ENCODE assay signal across 7 worm cellular contexts in the genomic region with DNA sequence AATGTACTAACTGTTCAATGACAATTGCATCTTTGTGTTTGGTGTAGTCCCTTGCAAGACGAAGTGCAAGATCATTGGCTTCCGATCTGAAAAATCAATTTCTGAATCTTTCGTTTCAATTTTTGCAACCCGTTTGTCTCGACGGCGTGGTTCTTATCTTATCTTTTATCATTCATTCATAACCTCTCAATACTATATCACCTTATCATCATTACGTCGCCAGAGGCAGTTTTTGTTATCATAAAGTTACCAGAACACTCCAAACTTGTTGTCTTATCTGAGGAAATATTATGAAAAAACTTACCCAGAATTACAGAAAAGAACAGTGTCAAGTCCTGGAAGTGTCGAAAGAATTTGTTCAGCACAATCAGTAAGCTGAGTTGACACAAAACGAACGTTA.
A peak's percentile ranks its signal among the peaks of the same experiment; 100 is the strongest.
TF ChIP-seq lines count a peak whose summit lies in the region.

No protein-coding gene starts in this region.

TF ChIP-seq in whole organism, L1 larva, 84 proteins besides CTCF, POLR2A, EP300 and RAD21 (continues in another document):
- TF ChIP-seq pax-3 (tag; optimal IDR thresholded peaks at IDR 0.05; lab: Kevin White, UChicago): no peak
- no peak for TF ChIP-seq aly-2 (tag; optimal IDR thresholded peaks at IDR 0.05; lab: Kevin White, UChicago)
- no peak for TF ChIP-seq lir-3 (tag; optimal IDR thresholded peaks at IDR 0.05; lab: Kevin White, UChicago; ENCODE audit: poor library complexity)
- TF ChIP-seq tlp-1 (tag; optimal IDR thresholded peaks at IDR 0.05; lab: Kevin White, UChicago): no peak
- no peak for TF ChIP-seq unc-62 (GFP tag; optimal IDR thresholded peaks at IDR 0.05; lab: Kevin White, UChicago)
- TF ChIP-seq ztf-4 (tag; optimal IDR thresholded peaks at IDR 0.05; lab: Kevin White, UChicago): no peak
- peak; percentile 1 for TF ChIP-seq nhr-90 (tag; optimal IDR thresholded peaks at IDR 0.05; lab: Kevin White, UChicago; ENCODE audit: poor library complexity)
- peak; percentile 17 for TF ChIP-seq nhr-71 (tag; optimal IDR thresholded peaks at IDR 0.05; lab: Kevin White, UChicago)
- peak; percentile 34 for TF ChIP-seq pqm-1 (tag; optimal IDR thresholded peaks at IDR 0.05; lab: Kevin White, UChicago)
- no peak for TF ChIP-seq mep-1 (tag; optimal IDR thresholded peaks at IDR 0.05; lab: Kevin White, UChicago)
- TF ChIP-seq grh-1 (GFP tag; IDR thresholded peaks at IDR 0.05; lab: Robert Waterston, UW): no peak
- TF ChIP-seq ama-1 (optimal IDR thresholded peaks at IDR 0.05; lab: Kevin White, UChicago): no peak
- no peak for TF ChIP-seq unc-130 (tag; optimal IDR thresholded peaks at IDR 0.05; lab: Kevin White, UChicago)

TF ChIP-seq in whole organism, L2 larva, 48 proteins besides CTCF, POLR2A, EP300 and RAD21:
- peak; percentile 48 for TF ChIP-seq crh-2 (tag; optimal IDR thresholded peaks at IDR 0.05; lab: Kevin White, UChicago)
- peak; percentile 71 for TF ChIP-seq sma-9 (GFP tag; optimal IDR thresholded peaks at IDR 0.05; lab: Kevin White, UChicago)
- TF ChIP-seq sma-9 (tag; optimal IDR thresholded peaks at IDR 0.05; lab: Kevin White, UChicago): no peak
- peak; percentile 38 for TF ChIP-seq gmeb-1 (tag; optimal IDR thresholded peaks at IDR 0.05; lab: Kevin White, UChicago)
- TF ChIP-seq ztf-11 (tag; optimal IDR thresholded peaks at IDR 0.05; lab: Kevin White, UChicago): no peak
- no peak for TF ChIP-seq mab-5 (tag; optimal IDR thresholded peaks at IDR 0.05; lab: Kevin White, UChicago)
- peak; percentile 86 for TF ChIP-seq fos-1 (tag; optimal IDR thresholded peaks at IDR 0.05; lab: Kevin White, UChicago)
- no peak for TF ChIP-seq ceh-16 (tag; optimal IDR thresholded peaks at IDR 0.05; lab: Kevin White, UChicago)

TF ChIP-seq in whole organism, L3 larva, 47 proteins besides CTCF, POLR2A, EP300 and RAD21 (continues in another document):
- TF ChIP-seq pha-4 (tag; optimal IDR thresholded peaks at IDR 0.05; lab: Kevin White, UChicago): peak; percentile 35
- TF ChIP-seq nhr-23 (tag; optimal IDR thresholded peaks at IDR 0.05; lab: Kevin White, UChicago): peak; percentile 33
- no peak for TF ChIP-seq lsy-12 (tag; optimal IDR thresholded peaks at IDR 0.05; lab: Kevin White, UChicago)
- TF ChIP-seq nhr-28 (tag; optimal IDR thresholded peaks at IDR 0.05; lab: Kevin White, UChicago): no peak
- no peak for TF ChIP-seq ceh-9 (tag; optimal IDR thresholded peaks at IDR 0.05; lab: Kevin White, UChicago)
- TF ChIP-seq hmg-11 (tag; optimal IDR thresholded peaks at IDR 0.05; lab: Kevin White, UChicago): no peak
- no peak for TF ChIP-seq ceh-82 (tag; optimal IDR thresholded peaks at IDR 0.05; lab: Kevin White, UChicago)
- TF ChIP-seq egl-5 (tag; optimal IDR thresholded peaks at IDR 0.05; lab: Kevin White, UChicago): no peak
- TF ChIP-seq ama-1 (optimal IDR thresholded peaks at IDR 0.05; lab: Kevin White, UChicago): no peak
- TF ChIP-seq elt-3 (tag; optimal IDR thresholded peaks at IDR 0.05; lab: Kevin White, UChicago): peak in 2 of 3 experiments; percentile 40 to 88
- TF ChIP-seq unc-39 (tag; optimal IDR thresholded peaks at IDR 0.05; lab: Kevin White, UChicago): no peak
- TF ChIP-seq pqm-1 (tag; optimal IDR thresholded peaks at IDR 0.05; lab: Kevin White, UChicago): peak; percentile 68
- no peak for TF ChIP-seq ztf-4 (tag; optimal IDR thresholded peaks at IDR 0.05; lab: Kevin White, UChicago)
- no peak for TF ChIP-seq egl-27 (tag; optimal IDR thresholded peaks at IDR 0.05; lab: Kevin White, UChicago)

TF ChIP-seq in whole organism, L4 larva, 104 proteins besides CTCF, POLR2A, EP300 and RAD21:
- TF ChIP-seq hlh-11 (tag; optimal IDR thresholded peaks at IDR 0.05; lab: Kevin White, UChicago) (peak; percentile 59), nhr-28 (tag; optimal IDR thresholded peaks at IDR 0.05; lab: Kevin White, UChicago) (peak; percentile 79), dmd-6 (GFP tag; IDR thresholded peaks at IDR 0.05; lab: Robert Waterston, UW) (peak; percentile 60), daf-16 (GFP tag; optimal IDR thresholded peaks at IDR 0.05; lab: Kevin White, UChicago) (no peak), daf-16 (tag; optimal IDR thresholded peaks at IDR 0.05; lab: Kevin White, UChicago) (peak; percentile 62), jun-1 (tag; optimal IDR thresholded peaks at IDR 0.05; lab: Kevin White, UChicago) (no peak), nhr-77 (tag; optimal IDR thresholded peaks at IDR 0.05; lab: Kevin White, UChicago) (peak; percentile 8), hlh-30 (tag; optimal IDR thresholded peaks at IDR 0.05; lab: Kevin White, UChicago; ENCODE audit: insufficient read depth) (no peak), pqm-1 (tag; optimal IDR thresholded peaks at IDR 0.05; lab: Kevin White, UChicago) (peak; percentile 96), lin-38 (GFP tag; IDR thresholded peaks at IDR 0.05; lab: Robert Waterston, UW) (no peak), lsy-2 (tag; optimal IDR thresholded peaks at IDR 0.05; lab: Kevin White, UChicago) (peak in 1 of 2 experiments; percentile 22), dve-1 (tag; optimal IDR thresholded peaks at IDR 0.05; lab: Kevin White, UChicago; ENCODE audit: insufficient read depth) (peak; percentile 81), mxl-3 (GFP tag; optimal IDR thresholded peaks at IDR 0.05; lab: Kevin White, UChicago) (peak; percentile 78), mdl-1 (tag; optimal IDR thresholded peaks at IDR 0.05; lab: Kevin White, UChicago) (peak in 1 of 2 experiments; percentile 23)
TF ChIP-seq in whole organism, L4 larva: peak in this region for 10.

TF ChIP-seq in whole organism, late embryonic, 69 proteins besides CTCF, POLR2A, EP300 and RAD21:
- no peak for TF ChIP-seq eyg-1 (tag; optimal IDR thresholded peaks at IDR 0.05; lab: Kevin White, UChicago)
- peak; percentile 99 for TF ChIP-seq elt-2 (tag; optimal IDR thresholded peaks at IDR 0.05; lab: Kevin White, UChicago)
TF ChIP-seq in whole organism, late embryonic: peak in this region for 1.

TF ChIP-seq in whole organism, mixed stage, embryonic, 35 proteins besides CTCF, POLR2A, EP300 and RAD21:
- peak; percentile 19 for TF ChIP-seq elt-3 (tag; optimal IDR thresholded peaks at IDR 0.05; lab: Kevin White, UChicago)
- TF ChIP-seq elt-1 (tag; optimal IDR thresholded peaks at IDR 0.05; lab: Kevin White, UChicago; ENCODE audit: borderline replicate concordance, insufficient read depth): no peak
- TF ChIP-seq bed-3 (GFP tag; optimal IDR thresholded peaks at IDR 0.05; lab: Kevin White, UChicago): no peak

TF ChIP-seq in whole organism, young adult, 124 proteins besides CTCF, POLR2A, EP300 and RAD21:
- TF ChIP-seq aptf-3 (GFP tag; IDR thresholded peaks at IDR 0.05; lab: Robert Waterston, UW): no peak
- TF ChIP-seq unc-130 (GFP tag; optimal IDR thresholded peaks at IDR 0.05; lab: Kevin White, UChicago): no peak
- peak; percentile 56 for TF ChIP-seq nhr-80 (tag; optimal IDR thresholded peaks at IDR 0.05; lab: Kevin White, UChicago)
- TF ChIP-seq ztf-3 (GFP tag; optimal IDR thresholded peaks at IDR 0.05; lab: Kevin White, UChicago): no peak
- no peak for TF ChIP-seq B0019.2 (GFP tag; conservative IDR thresholded peaks at IDR 0.05; lab: Robert Waterston, UW)
- no peak for TF ChIP-seq zfh-2 (GFP tag; conservative IDR thresholded peaks at IDR 0.05; lab: Robert Waterston, UW)
